Fruit fly (Drosophila melanogaster) whole organism, embryonic: ENCODE results near the gene CG4577.

Experiments used
- Bgb ChIP-seq: fragments of 200-800 bp; sonication (Bioruptor generic); IDR thresholded peaks from 2 replicates; pipeline ENCODE4 v1.3.6; 2022; ENCODE audit warnings: missing biosample characterization, missing genetic modification characterization; ENCODE audit not compliant: partially characterized antibody
- CG10654 ChIP-seq: fragments of 200-800 bp; sonication (Bioruptor generic); optimal IDR thresholded peaks from 2 replicates; lab custom pipeline; 2016; ENCODE audit warnings: missing biosample characterization, missing genetic modification characterization
- CG13287 ChIP-seq: fragments of 200-800 bp; sonication (Bioruptor generic); IDR thresholded peaks from 2 replicates; pipeline ENCODE4 v1.3.6; 2022; ENCODE audit warnings: missing biosample characterization, missing genetic modification characterization; ENCODE audit not compliant: partially characterized antibody
- CG2199 ChIP-seq: fragments of 200-800 bp; sonication (Bioruptor generic); IDR thresholded peaks from 3 replicates; pipeline ENCODE4 v1.3.6; 2022; ENCODE audit warnings: missing biosample characterization, missing genetic modification characterization
- CG2889 ChIP-seq: fragments of 200-800 bp; sonication (Bioruptor generic); IDR thresholded peaks from 3 replicates; pipeline ENCODE4 v1.3.6; 2022; ENCODE audit warnings: missing biosample characterization, missing genetic modification characterization
- CG31224 ChIP-seq: fragments of 200-800 bp; sonication (Bioruptor generic); IDR thresholded peaks from 2 replicates; pipeline ENCODE4 v1.3.6; 2022; ENCODE audit warnings: missing biosample characterization, missing genetic modification characterization
- CG31441 ChIP-seq: fragments of 200-800 bp; sonication (Bioruptor generic); IDR thresholded peaks from 2 replicates; pipeline ENCODE4 v1.3.6; 2022; ENCODE audit warnings: missing biosample characterization, missing genetic modification characterization
- CG34224 ChIP-seq: fragments of 200-800 bp; sonication (Bioruptor generic); IDR thresholded peaks from 3 replicates; pipeline ENCODE4 v1.3.6; 2022; ENCODE audit warnings: missing biosample characterization, missing genetic modification characterization; ENCODE audit not compliant: partially characterized antibody
- CG3726 ChIP-seq: fragments of 200-800 bp; sonication (Bioruptor generic); IDR thresholded peaks from 3 replicates; pipeline ENCODE4, ENCODE4 v1.3.6; 2022; ENCODE audit warnings: missing biosample characterization, missing genetic modification characterization
- CG3995 ChIP-seq: fragments of 200-800 bp; sonication (Bioruptor generic); optimal IDR thresholded peaks from 3 replicates; lab custom pipeline; 2016; ENCODE audit warnings: missing biosample characterization, missing genetic modification characterization
- CG4424 ChIP-seq: fragments of 200-800 bp; sonication (Bioruptor generic); optimal IDR thresholded peaks from 3 replicates; lab custom pipeline; 2016; ENCODE audit warnings: missing biosample characterization, missing genetic modification characterization
- CG6689 ChIP-seq: fragments of 200-800 bp; sonication (Bioruptor generic); IDR thresholded peaks from 2 replicates; pipeline ENCODE4 v1.3.6; 2022; ENCODE audit warnings: missing biosample characterization, missing genetic modification characterization
- CG6813 ChIP-seq: fragments of 200-800 bp; sonication (Bioruptor generic); optimal IDR thresholded peaks from 2 replicates; lab custom pipeline; 2017; ENCODE audit warnings: missing biosample characterization, missing genetic modification characterization, mild to moderate bottlenecking, moderate library complexity, missing genetic modification reagents
- CG7786 ChIP-seq: fragments of 200-800 bp; sonication (Bioruptor generic); optimal IDR thresholded peaks from 2 replicates; lab custom pipeline; 2016; ENCODE audit warnings: missing biosample characterization, missing genetic modification characterization
- CG8290 ChIP-seq, 3 experiments: fragments of 200-800 bp; sonication (Bioruptor generic); optimal IDR thresholded peaks; 2 replicates each; lab custom pipeline; 2016 to 2019; ENCODE audit warnings: missing biosample characterization in 3 of 3, missing genetic modification characterization in 3 of 3, mild to moderate bottlenecking in 2 of 3, moderate library complexity in 1 of 3
- CG9817 ChIP-seq: fragments of 200-800 bp; sonication (Bioruptor generic); optimal IDR thresholded peaks from 2 replicates; lab custom pipeline; 2018; ENCODE audit warnings: missing biosample characterization, mild to moderate bottlenecking, missing genetic modification characterization, moderate library complexity
- CG9932 ChIP-seq: fragments of 200-800 bp; sonication (Bioruptor generic); IDR thresholded peaks from 2 replicates; pipeline ENCODE4 v1.3.6; 2022; ENCODE audit warnings: missing biosample characterization, missing genetic modification characterization
- Camta ChIP-seq: fragments of 200-800 bp; sonication (Bioruptor generic); optimal IDR thresholded peaks from 2 replicates; lab custom pipeline; 2016; ENCODE audit warnings: missing biosample characterization, missing genetic modification characterization
- Dad ChIP-seq: fragments of 200-800 bp; sonication (Bioruptor generic); optimal IDR thresholded peaks from 3 replicates; lab custom pipeline; 2016; ENCODE audit warnings: missing biosample characterization, missing genetic modification characterization
- Dp ChIP-seq: fragments of 200-800 bp; sonication (Bioruptor generic); optimal IDR thresholded peaks from 2 replicates; lab custom pipeline; 2018; ENCODE audit warnings: missing biosample characterization, mild to moderate bottlenecking, missing genetic modification characterization, moderate library complexity
- E2f1 ChIP-seq: fragments of 200-800 bp; sonication (Bioruptor generic); IDR thresholded peaks from 2 replicates; pipeline ENCODE4 v1.3.6; 2022; ENCODE audit warnings: missing biosample characterization, missing genetic modification characterization
- HLH54F ChIP-seq: fragments of 200-800 bp; sonication (Bioruptor generic); optimal IDR thresholded peaks from 3 replicates; lab custom pipeline; 2016; ENCODE audit warnings: missing biosample characterization, missing genetic modification characterization
- Myb ChIP-seq: fragments of 200-800 bp; sonication (Bioruptor generic); optimal IDR thresholded peaks from 2 replicates; lab custom pipeline; 2016; ENCODE audit warnings: missing biosample characterization, missing genetic modification characterization
- Neu2 ChIP-seq: fragments of 200-800 bp; sonication (Bioruptor generic); optimal IDR thresholded peaks from 3 replicates; lab custom pipeline; 2016; ENCODE audit warnings: missing biosample characterization, missing genetic modification characterization, borderline replicate concordance
- Oaz ChIP-seq: fragments of 200-800 bp; sonication (Bioruptor generic); IDR thresholded peaks from 2 replicates; pipeline ENCODE4 v1.3.6; 2022; ENCODE audit warnings: missing biosample characterization, missing genetic modification characterization
- Scr ChIP-seq: fragments of 200-800 bp; sonication (Bioruptor generic); IDR thresholded peaks from 2 replicates; pipeline ENCODE4 v1.3.6; 2022; ENCODE audit warnings: missing biosample characterization, missing genetic modification characterization; ENCODE audit not compliant: partially characterized antibody
- Six4 ChIP-seq: fragments of 200-800 bp; sonication (Bioruptor generic); optimal IDR thresholded peaks from 2 replicates; lab custom pipeline; 2016; ENCODE audit warnings: missing biosample characterization, missing genetic modification characterization
- Trl ChIP-seq, 3 experiments: fragments of >200 bp in 2 of 3; fragments of 200-800 bp in 1 of 3; sonication (Bioruptor generic) in 1 of 3; optimal IDR thresholded peaks; 2 replicates in 1 of 3; 3 replicates in 2 of 3; lab custom pipeline; 2016 to 2017; ENCODE audit warnings: missing biosample characterization in 1 of 3, missing genetic modification characterization in 1 of 3
- Vsx1 ChIP-seq: fragments of 200-800 bp; sonication (Bioruptor generic); optimal IDR thresholded peaks from 2 replicates; lab custom pipeline; 2017; ENCODE audit warnings: missing biosample characterization, mild to moderate bottlenecking, missing genetic modification characterization, missing genetic modification reagents
- amos ChIP-seq: fragments of 200-800 bp; sonication (Bioruptor generic); IDR thresholded peaks from 2 replicates; pipeline ENCODE4 v1.3.6; 2022; ENCODE audit warnings: missing biosample characterization, missing genetic modification characterization; ENCODE audit not compliant: partially characterized antibody
- bigmax ChIP-seq: fragments of 200-800 bp; sonication (Bioruptor generic); optimal IDR thresholded peaks from 2 replicates; lab custom pipeline; 2018; ENCODE audit warnings: missing biosample characterization, mild to moderate bottlenecking, missing genetic modification characterization
- chm ChIP-seq: fragments of 200-800 bp; sonication (Bioruptor generic); IDR thresholded peaks from 2 replicates; pipeline ENCODE4 v1.3.6; 2022; ENCODE audit warnings: missing biosample characterization, missing genetic modification characterization
- ci ChIP-seq: fragments of 200-800 bp; sonication (Bioruptor generic); IDR thresholded peaks from 3 replicates; pipeline ENCODE4 v1.3.6; 2022; ENCODE audit warnings: missing biosample characterization, missing genetic modification characterization
- danr ChIP-seq: fragments of 200-800 bp; sonication (Bioruptor generic); IDR thresholded peaks from 2 replicates; pipeline ENCODE4 v1.3.6; 2022; ENCODE audit warnings: missing biosample characterization, missing genetic modification characterization
- eyg ChIP-seq: fragments of 200-800 bp; sonication (Bioruptor generic); optimal IDR thresholded peaks from 3 replicates; lab custom pipeline; 2016; ENCODE audit warnings: missing biosample characterization, missing genetic modification characterization
- fd64A ChIP-seq: fragments of 200-800 bp; sonication (Bioruptor generic); optimal IDR thresholded peaks from 3 replicates; lab custom pipeline; 2018; ENCODE audit warnings: missing biosample characterization, mild to moderate bottlenecking, missing genetic modification characterization
- gce ChIP-seq: fragments of 200-800 bp; sonication (Bioruptor generic); IDR thresholded peaks from 3 replicates; pipeline ENCODE4 v1.3.6; 2022; ENCODE audit warnings: missing biosample characterization, missing genetic modification characterization
- hbn ChIP-seq: fragments of 200-800 bp; sonication (Bioruptor generic); IDR thresholded peaks from 2 replicates; pipeline ENCODE4 v1.3.6; 2022; ENCODE audit warnings: missing biosample characterization, missing genetic modification characterization; ENCODE audit not compliant: partially characterized antibody
- kah ChIP-seq: fragments of 200-800 bp; sonication (Bioruptor generic); optimal IDR thresholded peaks from 2 replicates; lab custom pipeline; 2018; ENCODE audit warnings: missing biosample characterization, mild to moderate bottlenecking, missing genetic modification characterization
- lov ChIP-seq, 2 experiments: fragments of 200-800 bp in 1 of 2; fragments of >200 bp in 1 of 2; sonication (Bioruptor generic) in 1 of 2; IDR thresholded peaks in 1 of 2; optimal IDR thresholded peaks in 1 of 2; 2 replicates in 1 of 2; 3 replicates in 1 of 2; pipeline versions ENCODE4 v1.3.6 to Lab custom; 2017 to 2022; ENCODE audit warnings: missing biosample characterization in 1 of 2, missing genetic modification characterization in 1 of 2
- mld ChIP-seq: fragments of 200-800 bp; sonication (Bioruptor generic); IDR thresholded peaks from 3 replicates; pipeline ENCODE4 v1.3.6; 2022; ENCODE audit warnings: missing biosample characterization, missing genetic modification characterization; ENCODE audit not compliant: partially characterized antibody
- oc ChIP-seq: fragments of 200-800 bp; sonication (Bioruptor generic); optimal IDR thresholded peaks from 2 replicates; lab custom pipeline; 2018; ENCODE audit warnings: missing biosample characterization, mild to moderate bottlenecking, missing genetic modification characterization, moderate library complexity
- odd ChIP-seq: fragments of 200-800 bp; sonication (Bioruptor generic); optimal IDR thresholded peaks from 2 replicates; lab custom pipeline; 2017; ENCODE audit warnings: missing biosample characterization, mild to moderate bottlenecking, missing genetic modification characterization
- p53 ChIP-seq: fragments of 200-800 bp; sonication (Bioruptor generic); optimal IDR thresholded peaks from 2 replicates; lab custom pipeline; 2016; ENCODE audit warnings: missing biosample characterization, missing genetic modification characterization
- pum ChIP-seq: fragments of 200-800 bp; sonication (Bioruptor generic); optimal IDR thresholded peaks from 2 replicates; lab custom pipeline; 2016; ENCODE audit warnings: missing biosample characterization, missing genetic modification characterization
- scrt ChIP-seq: fragments of 200-800 bp; sonication (Bioruptor generic); optimal IDR thresholded peaks from 2 replicates; lab custom pipeline; 2018; ENCODE audit warnings: missing biosample characterization, mild to moderate bottlenecking, missing genetic modification characterization, moderate library complexity
- sim ChIP-seq: fragments of 200-800 bp; sonication (Bioruptor generic); IDR thresholded peaks from 2 replicates; pipeline ENCODE4 v1.3.6; 2022; ENCODE audit warnings: missing biosample characterization, missing genetic modification characterization
- slbo ChIP-seq: fragments of 200-800 bp; sonication (Bioruptor generic); IDR thresholded peaks from 2 replicates; pipeline ENCODE4 v1.3.6; 2022; ENCODE audit warnings: missing biosample characterization, missing genetic modification characterization
- sqz ChIP-seq: fragments of 200-800 bp; sonication (Bioruptor generic); optimal IDR thresholded peaks from 3 replicates; lab custom pipeline; 2018; ENCODE audit warnings: missing biosample characterization, mild to moderate bottlenecking, missing genetic modification characterization
- trem ChIP-seq: fragments of 200-800 bp; optimal IDR thresholded peaks from 3 replicates; lab custom pipeline; 2019; ENCODE audit warnings: missing biosample characterization, mild to moderate bottlenecking, missing genetic modification characterization, moderate library complexity

Gene CG4577

dm6 chr2L:1094724-1095123 lies 39.8 kb upstream of the CG4577 start (continued):
- no peak for TF ChIP-seq CG9817
- no peak for TF ChIP-seq Dad
- no peak for TF ChIP-seq amos (GFP tag; lab: Robert Waterston, UW)
- peak; percentile 54 for TF ChIP-seq fd64A (GFP tag; lab: Kevin White, UChicago)
- TF ChIP-seq Myb = no peak
- peak; percentile 40 for TF ChIP-seq odd (GFP tag; lab: Kevin White, UChicago)
- no peak for TF ChIP-seq hbn (GFP tag; lab: Robert Waterston, UW)
- no peak for TF ChIP-seq pum
- TF ChIP-seq CG3726 = 0 out of 3 replicates have a peak, but pooled peaks have one; percentile 31
- no peak for TF ChIP-seq Dp (GFP tag; lab: Kevin White, UChicago)
- TF ChIP-seq CG2889 (GFP tag; lab: Robert Waterston, UW) = no peak
- TF ChIP-seq Six4 (GFP tag; lab: Kevin White, UChicago) = no peak
- TF ChIP-seq gce = no peak
- TF ChIP-seq p53 (GFP tag; lab: Kevin White, UChicago) = no peak
- no peak for TF ChIP-seq CG2199 (GFP tag; lab: Robert Waterston, UW)
- TF ChIP-seq danr (GFP tag; lab: Robert Waterston, UW) = no peak
- peak; percentile 65 for TF ChIP-seq CG6813 (GFP tag; lab: Kevin White, UChicago)
- peak; percentile 50 for TF ChIP-seq oc
- no peak for TF ChIP-seq CG13287
- no peak for TF ChIP-seq lov (optimal IDR thresholded peaks at IDR 0.05; lab: Kevin White, UChicago)
- TF ChIP-seq lov (GFP tag; IDR thresholded peaks at IDR 0.05; lab: Robert Waterston, UW) = no peak
- TF ChIP-seq CG6689 = no peak
- no peak for TF ChIP-seq trem
- no peak for TF ChIP-seq E2f1 (GFP tag; lab: Robert Waterston, UW)
- TF ChIP-seq bigmax (GFP tag; lab: Kevin White, UChicago) = no peak
- no peak for TF ChIP-seq HLH54F (GFP tag; lab: Kevin White, UChicago)
- no peak for TF ChIP-seq Neu2 (GFP tag; lab: Kevin White, UChicago)
- no peak for TF ChIP-seq Oaz (GFP tag; lab: Robert Waterston, UW)
- no peak for TF ChIP-seq eyg (GFP tag; lab: Kevin White, UChicago)
- no peak for TF ChIP-seq chm
- TF ChIP-seq Bgb (GFP tag; lab: Robert Waterston, UW) = no peak
- TF ChIP-seq scrt = peak; percentile 6
- no peak for TF ChIP-seq CG34224 (GFP tag; lab: Robert Waterston, UW)
- no peak for TF ChIP-seq CG31224
- TF ChIP-seq CG9932 (GFP tag; lab: Robert Waterston, UW) = no peak
- TF ChIP-seq CG31441 (GFP tag; lab: Robert Waterston, UW) = peak; percentile 36; the same call in 1 of the 2 replicates
- TF ChIP-seq CG10654 (GFP tag; lab: Kevin White, UChicago) = no peak
- no peak for TF ChIP-seq CG7786 (GFP tag; lab: Kevin White, UChicago)
- no peak for TF ChIP-seq slbo (GFP tag; lab: Robert Waterston, UW)
- no peak for TF ChIP-seq sim (GFP tag; lab: Robert Waterston, UW)
- TF ChIP-seq Vsx1 (GFP tag; lab: Kevin White, UChicago) = peak; percentile 49
- TF ChIP-seq CG4424 (GFP tag; lab: Kevin White, UChicago) = no peak
- no peak for TF ChIP-seq Trl (optimal IDR thresholded peaks at IDR 0.05; lab: Kevin White, UChicago)
- no peak for TF ChIP-seq Trl (GFP tag; optimal IDR thresholded peaks at IDR 0.05; lab: Kevin White, UChicago)
- TF ChIP-seq Scr (GFP tag; lab: Robert Waterston, UW) = no peak
- TF ChIP-seq Camta (GFP tag; lab: Kevin White, UChicago) = no peak
- TF ChIP-seq kah (GFP tag; lab: Kevin White, UChicago) = no peak
- TF ChIP-seq CG8290 (GFP tag; optimal IDR thresholded peaks at IDR 0.05; lab: Kevin White, UChicago) = no peak
- TF ChIP-seq CG8290 (tag; optimal IDR thresholded peaks at IDR 0.05; lab: Kevin White, UChicago) = no peak
- peak; percentile 66 for TF ChIP-seq ci (GFP tag; lab: Robert Waterston, UW)
- no peak for TF ChIP-seq mld (GFP tag; lab: Robert Waterston, UW)
- no peak for TF ChIP-seq sqz (GFP tag; lab: Kevin White, UChicago)
- TF ChIP-seq CG3995 (GFP tag; lab: Kevin White, UChicago) = no peak
